Worm (Caenorhabditis elegans) whole organism, L3 larva: Measurements from ENCODE around the gene Y38E10A.35.

ENCODE experiments used
- R02D3.7 ChIP-seq: fragments of 150-350 bp; optimal IDR thresholded peaks from 2 replicates; lab custom pipeline; 2014; ENCODE audit warnings: missing biosample characterization, missing genetic modification characterization
- ZK546.5 ChIP-seq: sonication (generic microtip); optimal IDR thresholded peaks from 2 replicates; lab custom pipeline; 2017; ENCODE audit warnings: missing biosample characterization, missing genetic modification characterization
- aly-2 ChIP-seq: fragments of 150-350 bp; optimal IDR thresholded peaks from 2 replicates; lab custom pipeline; 2014; ENCODE audit warnings: missing biosample characterization, missing genetic modification characterization
- ama-1 ChIP-seq: fragments of 150-350 bp; optimal IDR thresholded peaks from 2 replicates; lab custom pipeline; 2018
- ceh-16 ChIP-seq: sonication (generic microtip); optimal IDR thresholded peaks from 2 replicates; lab custom pipeline; 2017; ENCODE audit warnings: missing biosample characterization, missing genetic modification characterization
- ceh-28 ChIP-seq: fragments of 150-350 bp; optimal IDR thresholded peaks from 2 replicates; lab custom pipeline; 2014; ENCODE audit warnings: missing biosample characterization, missing genetic modification reagents, missing genetic modification characterization
- egl-27 ChIP-seq: sonication (generic microtip); optimal IDR thresholded peaks from 4 replicates; lab custom pipeline; 2017; ENCODE audit warnings: missing biosample characterization, missing genetic modification reagents, missing genetic modification characterization
- egl-5 ChIP-seq: fragments of 150-350 bp; optimal IDR thresholded peaks from 2 replicates; lab custom pipeline; 2017; ENCODE audit warnings: missing biosample characterization, missing genetic modification reagents, missing genetic modification characterization, inconsistent platforms
- elt-2 ChIP-seq: sonication (generic microtip); optimal IDR thresholded peaks from 2 replicates; lab custom pipeline; 2016; ENCODE audit warnings: missing genetic modification reagents, mild to moderate bottlenecking, missing genetic modification characterization, missing compliant biosample characterization
- eor-1 ChIP-seq, 2 experiments: fragments of 150-350 bp; optimal IDR thresholded peaks; 2 replicates each; lab custom pipeline; 2014 to 2018; ENCODE audit warnings: missing biosample characterization in 2 of 2, missing genetic modification characterization in 2 of 2
- fkh-10 ChIP-seq: sonication (generic microtip); optimal IDR thresholded peaks from 2 replicates; lab custom pipeline; 2017; ENCODE audit warnings: missing biosample characterization, missing genetic modification reagents, missing genetic modification characterization
- fos-1 ChIP-seq: fragments of 150-350 bp; optimal IDR thresholded peaks from 2 replicates; lab custom pipeline; 2014; ENCODE audit warnings: missing biosample characterization, missing genetic modification characterization
- hmg-11 ChIP-seq: sonication (generic microtip); optimal IDR thresholded peaks from 2 replicates; lab custom pipeline; 2016; ENCODE audit warnings: missing genetic modification characterization, missing compliant biosample characterization
- jun-1 ChIP-seq: fragments of 150-350 bp; optimal IDR thresholded peaks from 2 replicates; lab custom pipeline; 2014; ENCODE audit warnings: missing biosample characterization, missing genetic modification reagents, missing genetic modification characterization
- lin-15B ChIP-seq: fragments of 150-350 bp; optimal IDR thresholded peaks from 2 replicates; lab custom pipeline; 2014; ENCODE audit warnings: missing biosample characterization, missing genetic modification characterization
- lin-39 ChIP-seq: fragments of 150-350 bp; optimal IDR thresholded peaks from 2 replicates; lab custom pipeline; 2018; ENCODE audit warnings: missing biosample characterization, missing genetic modification reagents, missing genetic modification characterization
- lsy-12 ChIP-seq: sonication (generic microtip); optimal IDR thresholded peaks from 2 replicates; lab custom pipeline; 2016; ENCODE audit warnings: mild to moderate bottlenecking, missing genetic modification characterization, missing compliant biosample characterization
- mdl-1 ChIP-seq: fragments of 150-350 bp; optimal IDR thresholded peaks from 2 replicates; lab custom pipeline; 2014; ENCODE audit warnings: missing biosample characterization, missing genetic modification characterization
- nfya-1 ChIP-seq: sonication (generic microtip); optimal IDR thresholded peaks from 2 replicates; lab custom pipeline; 2017; ENCODE audit warnings: missing genetic modification characterization, mild to moderate bottlenecking, missing compliant biosample characterization, antibody characterized with exemption, moderate library complexity; ENCODE audit not compliant: insufficient read depth
- nhr-11 ChIP-seq: fragments of 150-350 bp; optimal IDR thresholded peaks from 2 replicates; lab custom pipeline; 2014; ENCODE audit warnings: missing biosample characterization, missing genetic modification characterization
- nhr-12 ChIP-seq: fragments of 150-350 bp; optimal IDR thresholded peaks from 2 replicates; lab custom pipeline; 2014; ENCODE audit warnings: missing biosample characterization, missing genetic modification characterization
- nhr-23 ChIP-seq: fragments of 150-350 bp; optimal IDR thresholded peaks from 2 replicates; lab custom pipeline; 2014; ENCODE audit warnings: missing biosample characterization, missing genetic modification reagents, missing genetic modification characterization
- nhr-237 ChIP-seq: fragments of 150-350 bp; optimal IDR thresholded peaks from 2 replicates; lab custom pipeline; 2014; ENCODE audit warnings: missing biosample characterization, missing genetic modification characterization
- nhr-25 ChIP-seq: sonication (generic microtip); optimal IDR thresholded peaks from 2 replicates; lab custom pipeline; 2017; ENCODE audit warnings: missing biosample characterization, missing genetic modification characterization
- nhr-43 ChIP-seq: sonication (generic microtip); optimal IDR thresholded peaks from 2 replicates; lab custom pipeline; 2016; ENCODE audit warnings: mild to moderate bottlenecking, missing genetic modification characterization, missing compliant biosample characterization; ENCODE audit not compliant: poor library complexity, severe bottlenecking
- nhr-67 ChIP-seq: fragments of 150-350 bp; optimal IDR thresholded peaks from 2 replicates; lab custom pipeline; 2014; ENCODE audit warnings: missing biosample characterization, missing genetic modification characterization
- nhr-76 ChIP-seq: fragments of 150-350 bp; sonication (generic microtip); optimal IDR thresholded peaks from 5 replicates; lab custom pipeline; 2014; ENCODE audit warnings: missing biosample characterization, missing genetic modification characterization
- pqm-1 ChIP-seq: fragments of 150-350 bp; optimal IDR thresholded peaks from 2 replicates; lab custom pipeline; 2017; ENCODE audit warnings: missing biosample characterization, missing genetic modification characterization, inconsistent platforms
- snpc-4 ChIP-seq: fragments of 150-350 bp; optimal IDR thresholded peaks from 2 replicates; lab custom pipeline; 2014; ENCODE audit warnings: missing biosample characterization, missing genetic modification characterization
- unc-62 ChIP-seq: fragments of 150-350 bp; sonication (generic microtip); optimal IDR thresholded peaks from 4 replicates; lab custom pipeline; 2014; ENCODE audit warnings: missing biosample characterization, missing genetic modification reagents, missing genetic modification characterization
- zag-1 ChIP-seq: fragments of 150-350 bp; optimal IDR thresholded peaks from 2 replicates; lab custom pipeline; 2014; ENCODE audit warnings: missing biosample characterization, missing genetic modification characterization
- ztf-11 ChIP-seq: fragments of 150-350 bp; optimal IDR thresholded peaks from 2 replicates; lab custom pipeline; 2014; ENCODE audit warnings: missing biosample characterization, missing genetic modification characterization
- ztf-4 ChIP-seq: fragments of 150-350 bp; optimal IDR thresholded peaks from 2 replicates; lab custom pipeline; 2014; ENCODE audit warnings: missing biosample characterization, missing genetic modification characterization

Y38E10A.35 gene

DNA sequence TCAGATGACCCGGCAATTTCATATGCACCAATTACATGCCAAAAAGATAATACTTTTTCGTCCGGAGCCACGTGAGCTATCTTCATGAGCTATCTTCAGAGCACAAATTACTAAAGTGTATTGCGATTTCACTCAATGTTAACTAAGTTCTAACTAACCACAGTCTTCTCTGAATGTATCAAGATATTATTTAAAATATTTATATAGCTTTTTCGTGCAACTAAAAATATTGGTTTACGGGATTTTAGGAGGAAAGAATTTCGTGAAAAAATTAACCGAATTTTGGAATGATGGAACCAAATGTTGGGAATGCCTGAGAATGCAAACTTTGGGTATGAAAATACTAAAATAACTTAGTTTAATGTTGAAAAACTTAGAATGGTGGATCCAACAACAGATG lies 25.1 kb downstream of the Y38E10A.35 start, which contains the start of gene F49C5.16:
Gene F49C5.16, plus strand, starts transcription at position 301 of the 400 bp plus-strand sequence.
- TF ChIP-seq nhr-76 = no peak
- no peak for TF ChIP-seq ceh-16 (tag; lab: Kevin White, UChicago)
- TF ChIP-seq, all 47 proteins: peak for 0

DNA sequence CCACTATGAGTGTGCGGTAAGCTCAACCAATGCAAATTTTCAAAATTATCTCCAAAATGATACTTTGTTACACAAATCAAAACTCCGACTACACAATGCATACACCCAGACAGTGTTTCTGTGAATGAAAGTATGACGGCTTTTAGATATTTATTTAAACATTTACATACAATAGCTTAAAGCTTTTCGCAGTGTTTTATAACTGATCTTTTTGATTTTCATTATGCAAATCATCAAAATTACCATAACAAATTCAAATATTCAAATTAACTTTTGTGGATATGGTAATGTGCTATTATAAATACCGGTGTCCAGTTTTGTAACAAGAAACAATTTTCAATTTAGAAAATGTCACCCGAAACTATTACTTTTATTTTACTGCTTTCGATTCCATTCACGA lies 26.2 kb downstream of the Y38E10A.35 start, which contains the start of the genes F49C5.5 and F49C5.10:
Gene F49C5.5, minus strand, starts transcription at position 101 of the 400 bp plus-strand sequence.
Gene F49C5.10, plus strand, starts transcription at position 344 of the 400 bp plus-strand sequence.
- no peak for TF ChIP-seq mdl-1 (tag; lab: Kevin White, UChicago)
- TF ChIP-seq ztf-4 (tag; lab: Kevin White, UChicago) = no peak
- TF ChIP-seq ama-1 (lab: Kevin White, UChicago) = no peak
- TF ChIP-seq hmg-11 (tag; lab: Kevin White, UChicago) = no peak
- no peak for TF ChIP-seq nhr-12 (tag; lab: Kevin White, UChicago)
- TF ChIP-seq ceh-28 (tag; lab: Kevin White, UChicago) = no peak
- no peak for TF ChIP-seq nhr-237 (tag; lab: Kevin White, UChicago)
- TF ChIP-seq eor-1 (tag; optimal IDR thresholded peaks at IDR 0.05; lab: Kevin White, UChicago) = no peak
- no peak for TF ChIP-seq fkh-10 (GFP tag; lab: Kevin White, UChicago)
- TF ChIP-seq lin-15B (tag; lab: Kevin White, UChicago) = no peak
- no peak for TF ChIP-seq lin-39 (tag; lab: Kevin White, UChicago)
- TF ChIP-seq nhr-23 (tag; lab: Kevin White, UChicago) = no peak
- no peak for TF ChIP-seq jun-1 (tag; lab: Kevin White, UChicago)
- no peak for TF ChIP-seq nhr-67 (tag; lab: Kevin White, UChicago)
- TF ChIP-seq nhr-11 (tag; lab: Kevin White, UChicago) = no peak
- no peak for TF ChIP-seq egl-5 (tag; lab: Kevin White, UChicago)
- no peak for TF ChIP-seq snpc-4 (tag; lab: Kevin White, UChicago)

DNA sequence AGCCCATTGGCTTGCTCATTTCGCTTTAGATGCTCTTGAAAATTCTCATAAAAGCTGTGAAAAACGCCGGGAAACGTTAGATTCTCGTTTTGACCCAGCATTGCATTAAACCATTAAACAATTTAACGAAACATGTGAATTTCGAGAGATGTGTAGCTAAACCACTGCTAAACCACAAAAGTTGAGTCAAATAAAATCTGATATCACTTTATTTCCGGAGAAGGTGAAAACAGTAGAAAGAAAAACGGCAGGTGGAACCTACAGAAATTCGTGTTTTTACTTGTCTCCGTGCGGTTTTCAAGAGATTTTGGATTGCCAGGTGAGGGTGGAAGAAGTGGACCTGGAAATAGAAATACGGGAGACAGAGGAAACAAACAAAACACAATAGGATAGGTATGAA lies 28.1 kb downstream of the Y38E10A.35 start, which contains the start of gene F49C5.9:
Gene F49C5.9, minus strand, starts transcription at position 101 of the 400 bp plus-strand sequence.
- TF ChIP-seq fkh-10 (GFP tag; lab: Kevin White, UChicago) (no peak), ZK546.5 (tag; lab: Kevin White, UChicago) (no peak), hmg-11 (tag; lab: Kevin White, UChicago) (no peak), nhr-43 (tag; lab: Kevin White, UChicago) (no peak), nhr-76 (no peak), zag-1 (tag; lab: Kevin White, UChicago) (no peak), ztf-11 (tag; lab: Kevin White, UChicago) (no peak), pqm-1 (tag; lab: Kevin White, UChicago) (no peak), nhr-23 (tag; lab: Kevin White, UChicago) (no peak), eor-1 (tag; optimal IDR thresholded peaks at IDR 0.05; lab: Kevin White, UChicago) (no peak), nhr-25 (tag; lab: Kevin White, UChicago) (no peak), mdl-1 (tag; lab: Kevin White, UChicago) (no peak), aly-2 (no peak), snpc-4 (tag; lab: Kevin White, UChicago) (no peak), egl-5 (tag; lab: Kevin White, UChicago) (no peak), R02D3.7 (tag; lab: Kevin White, UChicago) (no peak), unc-62 (no peak), lsy-12 (no peak)

DNA sequence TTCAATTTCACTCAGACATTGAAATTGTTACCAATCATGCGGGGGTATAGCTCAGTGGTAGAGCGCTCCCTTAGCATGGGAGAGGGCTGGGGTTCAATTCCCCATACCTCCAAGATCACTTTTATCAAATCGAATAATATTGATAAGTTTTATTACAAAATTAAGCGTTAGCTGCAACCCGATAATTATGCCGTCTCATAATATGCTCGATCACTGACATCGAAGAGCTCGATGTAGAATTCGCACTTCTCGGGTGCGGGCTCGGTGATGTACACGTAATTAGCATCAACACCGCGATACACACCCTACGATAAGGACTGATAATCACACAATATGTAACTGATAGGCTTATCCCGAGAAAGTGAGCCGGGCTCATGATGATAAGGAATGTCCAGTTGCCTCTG lies 30.1 kb downstream of the Y38E10A.35 start:
- no peak for TF ChIP-seq ztf-11 (tag; lab: Kevin White, UChicago)
- TF ChIP-seq elt-2 = peak; percentile 58

- TF ChIP-seq nhr-43 (tag; lab: Kevin White, UChicago) = peak; percentile 24
- peak; percentile 38 for TF ChIP-seq lsy-12
- peak; percentile 23 for TF ChIP-seq nfya-1
- peak; percentile 46 for TF ChIP-seq elt-2
These were observed 31.0 kb downstream of the Y38E10A.35 start for ce11 chrII:12541670-12542080.

DNA sequence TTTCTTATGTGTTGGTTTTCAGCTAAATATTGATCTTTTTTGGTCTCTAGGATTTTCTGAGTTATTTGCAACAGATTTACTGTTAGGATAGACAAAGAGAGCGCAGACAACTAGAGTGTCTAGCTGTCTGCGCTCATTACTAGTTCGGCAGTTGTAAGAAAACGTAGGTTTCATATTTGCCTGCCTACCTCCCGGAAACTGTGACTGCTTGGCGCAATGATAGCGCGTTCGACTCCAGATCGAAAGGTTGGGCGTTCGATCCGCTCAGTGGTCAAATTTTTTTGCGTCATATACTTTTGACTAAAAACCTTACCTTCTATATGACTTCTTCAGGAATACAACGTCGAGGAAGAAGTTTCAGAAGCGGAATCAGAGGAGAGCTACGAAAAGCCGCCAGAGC lies 33.3 kb downstream of the Y38E10A.35 start:
- TF ChIP-seq fos-1 (tag; lab: Kevin White, UChicago) = no peak
- TF ChIP-seq unc-62 = no peak
- TF ChIP-seq ztf-11 (tag; lab: Kevin White, UChicago) = no peak
- TF ChIP-seq egl-27 (tag; lab: Kevin White, UChicago) = no peak
- TF ChIP-seq ztf-4 (tag; lab: Kevin White, UChicago) = no peak
- TF ChIP-seq, all 47 proteins: peak for 0
